Worm (Caenorhabditis elegans) whole organism, L4 larva: ENCODE data around the gene H12D21.10.

Experiments used
- D1046.2 ChIP-seq: fragments of 200-800 bp; sonication (Bioruptor generic); IDR thresholded peaks from 2 replicates; pipeline ENCODE4 v1.3.6; 2022; ENCODE audit warnings: missing genetic modification characterization, missing compliant biosample characterization
- F37D6.2 ChIP-seq: sonication (generic microtip); optimal IDR thresholded peaks from 2 replicates; lab custom pipeline; 2016; ENCODE audit warnings: mild to moderate bottlenecking, missing genetic modification characterization, missing compliant biosample characterization
- R02D3.7 ChIP-seq: fragments of 150-350 bp; sonication (generic microtip); optimal IDR thresholded peaks from 3 replicates; lab custom pipeline; 2014; ENCODE audit warnings: missing biosample characterization, missing genetic modification characterization
- T20F7.1 ChIP-seq: fragments of 200-800 bp; sonication (Bioruptor generic); optimal IDR thresholded peaks from 2 replicates; lab custom pipeline; 2018; ENCODE audit warnings: mild to moderate bottlenecking, missing genetic modification characterization, missing compliant biosample characterization
- T26A8.4 ChIP-seq: fragments of 200-800 bp; sonication (Bioruptor generic); IDR thresholded peaks from 2 replicates; pipeline ENCODE4 v1.3.6; 2022; ENCODE audit warnings: missing genetic modification characterization, missing compliant biosample characterization
- Y105C5A.15 ChIP-seq: fragments of 200-800 bp; sonication (Bioruptor generic); IDR thresholded peaks from 2 replicates; pipeline ENCODE4 v1.3.6; 2022; ENCODE audit warnings: missing genetic modification characterization, missing compliant biosample characterization
- Y48G9A.11 ChIP-seq: fragments of 200-800 bp; sonication (Bioruptor generic); IDR thresholded peaks from 2 replicates; pipeline ENCODE4 v1.3.6; 2022; ENCODE audit warnings: missing genetic modification reagents, missing genetic modification characterization, missing compliant biosample characterization
- Y5F2A.4 ChIP-seq: fragments of 200-800 bp; sonication (Bioruptor generic); optimal IDR thresholded peaks from 2 replicates; lab custom pipeline; 2018; ENCODE audit warnings: mild to moderate bottlenecking, missing genetic modification characterization, missing compliant biosample characterization
- ZK337.2 ChIP-seq: fragments of 200-800 bp; sonication (Bioruptor generic); IDR thresholded peaks from 2 replicates; pipeline ENCODE4 v1.3.6; 2022; ENCODE audit warnings: missing genetic modification reagents, missing genetic modification characterization, missing compliant biosample characterization
- ceh-62 ChIP-seq: sonication (generic microtip); optimal IDR thresholded peaks from 2 replicates; lab custom pipeline; 2017; ENCODE audit warnings: missing biosample characterization, missing genetic modification characterization
- ceh-82 ChIP-seq: sonication (generic microtip); optimal IDR thresholded peaks from 2 replicates; lab custom pipeline; 2017; ENCODE audit warnings: missing biosample characterization, missing genetic modification characterization
- ces-1 ChIP-seq: fragments of 150-350 bp; sonication (generic microtip); optimal IDR thresholded peaks from 4 replicates; lab custom pipeline; 2014; ENCODE audit warnings: missing biosample characterization, missing genetic modification reagents, missing genetic modification characterization
- cey-2 ChIP-seq: sonication (generic microtip); optimal IDR thresholded peaks from 3 replicates; lab custom pipeline; 2017; ENCODE audit warnings: missing genetic modification characterization, mild to moderate bottlenecking, missing compliant biosample characterization, antibody characterized with exemption, borderline replicate concordance; ENCODE audit not compliant: insufficient read depth
- daf-19 ChIP-seq: fragments of 200-800 bp; sonication (Bioruptor generic); conservative IDR thresholded peaks from 2 replicates; pipeline ENCODE4 v1.3.6; 2022; ENCODE audit warnings: missing genetic modification characterization, missing compliant biosample characterization
- dmd-6 ChIP-seq: fragments of 200-800 bp; sonication (Bioruptor generic); IDR thresholded peaks from 2 replicates; pipeline ENCODE4 v1.3.6; 2022; ENCODE audit warnings: missing genetic modification reagents, missing genetic modification characterization, missing compliant biosample characterization
- dmd-8 ChIP-seq: fragments of 200-800 bp; sonication (Bioruptor generic); IDR thresholded peaks from 2 replicates; pipeline ENCODE4 v1.3.6; 2022; ENCODE audit warnings: missing genetic modification characterization, missing compliant biosample characterization
- dpl-1 ChIP-seq: fragments of 150-350 bp; optimal IDR thresholded peaks from 2 replicates; lab custom pipeline; 2014; ENCODE audit warnings: missing biosample characterization, missing genetic modification reagents, missing genetic modification characterization
- duxl-1 ChIP-seq: sonication (generic microtip); optimal IDR thresholded peaks from 2 replicates; lab custom pipeline; 2016; ENCODE audit warnings: mild to moderate bottlenecking, missing genetic modification characterization, moderate library complexity, missing compliant biosample characterization; ENCODE audit not compliant: poor library complexity
- egl-43 ChIP-seq: fragments of 200-800 bp; sonication (Bioruptor generic); IDR thresholded peaks from 2 replicates; pipeline ENCODE4 v1.3.6; 2022; ENCODE audit warnings: missing genetic modification reagents, missing genetic modification characterization, missing compliant biosample characterization
- fkh-10 ChIP-seq: fragments of 150-350 bp; optimal IDR thresholded peaks from 2 replicates; lab custom pipeline; 2014; ENCODE audit warnings: missing biosample characterization, missing genetic modification reagents, missing genetic modification characterization
- fos-1 ChIP-seq: fragments of 150-350 bp; optimal IDR thresholded peaks from 2 replicates; lab custom pipeline; 2014; ENCODE audit warnings: missing biosample characterization, missing genetic modification characterization
- gei-8 ChIP-seq: fragments of 200-800 bp; sonication (Bioruptor generic); optimal IDR thresholded peaks from 2 replicates; lab custom pipeline; 2018; ENCODE audit warnings: mild to moderate bottlenecking, missing genetic modification characterization, missing compliant biosample characterization
- hmg-1.1 ChIP-seq: fragments of 200-800 bp; sonication (Bioruptor generic); IDR thresholded peaks from 2 replicates; pipeline ENCODE4 v1.3.6; 2022; ENCODE audit warnings: missing genetic modification reagents, missing genetic modification characterization, missing compliant biosample characterization
- jun-1 ChIP-seq: fragments of 150-350 bp; optimal IDR thresholded peaks from 2 replicates; lab custom pipeline; 2014; ENCODE audit warnings: missing biosample characterization, missing genetic modification reagents, missing genetic modification characterization
- lim-7 ChIP-seq: fragments of 200-800 bp; sonication (Bioruptor generic); IDR thresholded peaks from 2 replicates; pipeline ENCODE4 v1.3.6; 2022; ENCODE audit warnings: missing genetic modification characterization, missing compliant biosample characterization
- lin-13 ChIP-seq: fragments of 150-350 bp; optimal IDR thresholded peaks from 2 replicates; lab custom pipeline; 2014; ENCODE audit warnings: missing biosample characterization, missing genetic modification reagents, missing genetic modification characterization
- lin-29 ChIP-seq: fragments of 200-800 bp; sonication (Bioruptor generic); IDR thresholded peaks from 2 replicates; pipeline ENCODE4 v1.3.6; 2022; ENCODE audit warnings: missing genetic modification reagents, missing genetic modification characterization, missing compliant biosample characterization
- lin-38 ChIP-seq: fragments of 200-800 bp; sonication (Bioruptor generic); IDR thresholded peaks from 2 replicates; pipeline ENCODE4 v1.3.6; 2022; ENCODE audit warnings: missing genetic modification reagents, missing genetic modification characterization, missing compliant biosample characterization
- lin-39 ChIP-seq: fragments of 150-350 bp; optimal IDR thresholded peaks from 2 replicates; lab custom pipeline; 2014; ENCODE audit warnings: missing biosample characterization, missing genetic modification reagents, missing genetic modification characterization
- lir-3 ChIP-seq: sonication (generic microtip); optimal IDR thresholded peaks from 2 replicates; lab custom pipeline; 2016; ENCODE audit warnings: mild to moderate bottlenecking, missing genetic modification characterization, missing compliant biosample characterization
- lsy-2 ChIP-seq, 2 experiments: fragments of 150-350 bp in 1 of 2; sonication (generic microtip) in 1 of 2; optimal IDR thresholded peaks; 2 replicates each; lab custom pipeline; 2014 to 2017; ENCODE audit warnings: missing biosample characterization in 2 of 2, missing genetic modification characterization in 2 of 2
- mes-2 ChIP-seq: sonication (generic microtip); optimal IDR thresholded peaks from 2 replicates; lab custom pipeline; 2016; ENCODE audit warnings: missing genotype, mild to moderate bottlenecking, missing genetic modification characterization, missing compliant biosample characterization; ENCODE audit not compliant: poor library complexity, severe bottlenecking
- nhr-111 ChIP-seq: fragments of 200-800 bp; sonication (Bioruptor generic); optimal IDR thresholded peaks from 2 replicates; lab custom pipeline; 2018; ENCODE audit warnings: mild to moderate bottlenecking, missing genetic modification characterization, missing compliant biosample characterization
- nhr-237 ChIP-seq: sonication (generic microtip); optimal IDR thresholded peaks from 2 replicates; lab custom pipeline; 2017; ENCODE audit warnings: missing biosample characterization, missing genetic modification characterization
- nhr-28 ChIP-seq: fragments of 150-350 bp; optimal IDR thresholded peaks from 2 replicates; lab custom pipeline; 2014; ENCODE audit warnings: missing biosample characterization, missing genetic modification characterization
- nhr-42 ChIP-seq: fragments of 200-800 bp; sonication (Bioruptor generic); IDR thresholded peaks from 2 replicates; pipeline ENCODE4 v1.3.6; 2022; ENCODE audit warnings: missing genetic modification characterization, missing compliant biosample characterization
- nhr-76 ChIP-seq: fragments of 150-350 bp; optimal IDR thresholded peaks from 2 replicates; lab custom pipeline; 2014; ENCODE audit warnings: missing biosample characterization, missing genetic modification characterization
- nhr-77 ChIP-seq: fragments of 150-350 bp; optimal IDR thresholded peaks from 2 replicates; lab custom pipeline; 2014; ENCODE audit warnings: missing biosample characterization, missing genetic modification characterization
- php-3 ChIP-seq: fragments of 200-800 bp; sonication (Bioruptor generic); IDR thresholded peaks from 2 replicates; pipeline ENCODE4 v1.3.6; 2022; ENCODE audit warnings: missing genetic modification reagents, missing genetic modification characterization, missing compliant biosample characterization
- pqm-1 ChIP-seq: sonication (generic microtip); optimal IDR thresholded peaks from 2 replicates; lab custom pipeline; 2017; ENCODE audit warnings: missing biosample characterization, missing genetic modification characterization
- set-16 ChIP-seq: fragments of 200-800 bp; sonication (Bioruptor generic); IDR thresholded peaks from 2 replicates; pipeline ENCODE4 v1.3.6; 2022; ENCODE audit warnings: missing genetic modification reagents, missing genetic modification characterization, missing compliant biosample characterization
- spr-3 ChIP-seq: fragments of 200-800 bp; sonication (Bioruptor generic); optimal IDR thresholded peaks from 2 replicates; lab custom pipeline; 2018; ENCODE audit warnings: mild to moderate bottlenecking, missing genetic modification characterization, missing compliant biosample characterization
- tag-97 ChIP-seq: fragments of 200-800 bp; sonication (Bioruptor generic); IDR thresholded peaks from 2 replicates; pipeline ENCODE4 v1.3.6; 2022; ENCODE audit warnings: missing genetic modification characterization, missing compliant biosample characterization
- tra-1 ChIP-seq: fragments of 200-800 bp; sonication (Bioruptor generic); IDR thresholded peaks from 2 replicates; pipeline ENCODE4 v1.3.6; 2022; ENCODE audit warnings: missing genetic modification reagents, missing genetic modification characterization, missing compliant biosample characterization
- unc-39 ChIP-seq: sonication (generic microtip); optimal IDR thresholded peaks from 2 replicates; lab custom pipeline; 2017; ENCODE audit warnings: missing biosample characterization, missing genetic modification characterization
- unc-62 ChIP-seq, 3 experiments: fragments of 150-350 bp in 1 of 3; sonication (generic microtip); optimal IDR thresholded peaks in 2 of 3; peaks in 1 of 3; 1 replicate in 1 of 3; 2 replicates in 2 of 3; lab custom pipeline; 2014 to 2017; ENCODE audit warnings: missing biosample characterization in 3 of 3, missing genetic modification characterization in 3 of 3, missing genetic modification reagents in 3 of 3, missing genotype in 1 of 3
- vab-7 ChIP-seq: fragments of 200-800 bp; sonication (Bioruptor generic); IDR thresholded peaks from 2 replicates; pipeline ENCODE4 v1.3.6; 2022; ENCODE audit warnings: missing genetic modification reagents, missing genetic modification characterization, missing compliant biosample characterization
- zag-1 ChIP-seq: fragments of 150-350 bp; optimal IDR thresholded peaks from 2 replicates; lab custom pipeline; 2014; ENCODE audit warnings: missing biosample characterization, missing genetic modification characterization
- zfp-3 ChIP-seq: fragments of 200-800 bp; sonication (Bioruptor generic); conservative IDR thresholded peaks from 2 replicates; pipeline ENCODE4 v1.3.6; 2022; ENCODE audit warnings: missing genetic modification reagents, missing genetic modification characterization, missing compliant biosample characterization
- zip-11 ChIP-seq: fragments of 200-800 bp; sonication (Bioruptor generic); IDR thresholded peaks from 2 replicates; pipeline ENCODE4 v1.3.6; 2022; ENCODE audit warnings: missing genetic modification characterization, missing compliant biosample characterization
- zip-2 ChIP-seq: fragments of 150-350 bp; optimal IDR thresholded peaks from 2 replicates; lab custom pipeline; 2014; ENCODE audit warnings: missing biosample characterization, missing genetic modification characterization
- ztf-11 ChIP-seq: fragments of 150-350 bp; optimal IDR thresholded peaks from 2 replicates; lab custom pipeline; 2014; ENCODE audit warnings: missing biosample characterization, missing genetic modification characterization
- ztf-7 ChIP-seq: fragments of 150-350 bp; optimal IDR thresholded peaks from 2 replicates; lab custom pipeline; 2014; ENCODE audit warnings: missing biosample characterization, missing genetic modification characterization

H12D21.10 gene

ce11 chrV:14895557-14895956 lies 4.0 kb upstream of the H12D21.10 start, which contains the start of gene mpst-3 (continued):
- TF ChIP-seq cey-2 (tag; lab: Kevin White, UChicago) (no peak), dpl-1 (GFP tag; lab: Kevin White, UChicago) (no peak), lin-39 (tag; lab: Kevin White, UChicago) (no peak), egl-43 (no peak), nhr-237 (tag; lab: Kevin White, UChicago) (no peak), zag-1 (tag; lab: Kevin White, UChicago) (no peak), tag-97 (no peak), Y105C5A.15 (no peak), Y48G9A.11 (GFP tag; lab: Robert Waterston, UW) (no peak), php-3 (GFP tag; lab: Robert Waterston, UW) (peak; percentile 87), zip-2 (tag; lab: Kevin White, UChicago) (no peak), fkh-10 (GFP tag; lab: Kevin White, UChicago) (no peak), tra-1 (no peak), zip-11 (GFP tag; lab: Robert Waterston, UW) (no peak), unc-62 (GFP tag; optimal IDR thresholded peaks at IDR 0.05 in 1 of 2; lab: Kevin White, UChicago) (no peak), unc-62 (tag; optimal IDR thresholded peaks at IDR 0.05; lab: Kevin White, UChicago) (no peak), lsy-2 (tag; optimal IDR thresholded peaks at IDR 0.05; lab: Kevin White, UChicago) (no peak), jun-1 (tag; lab: Kevin White, UChicago) (no peak), lir-3 (tag; lab: Kevin White, UChicago) (no peak), R02D3.7 (no peak), nhr-111 (GFP tag; lab: Kevin White, UChicago) (no peak), Y5F2A.4 (no peak), dmd-8 (GFP tag; lab: Robert Waterston, UW) (no peak), lin-13 (GFP tag; lab: Kevin White, UChicago) (no peak), nhr-76 (tag; lab: Kevin White, UChicago) (no peak), nhr-77 (tag; lab: Kevin White, UChicago) (peak; percentile 22), lim-7 (no peak), ceh-62 (tag; lab: Kevin White, UChicago) (no peak), lin-38 (GFP tag; lab: Robert Waterston, UW) (no peak), hmg-1.1 (GFP tag; lab: Robert Waterston, UW) (no peak), T20F7.1 (GFP tag; lab: Kevin White, UChicago) (no peak), spr-3 (GFP tag; lab: Kevin White, UChicago) (no peak), ces-1 (GFP tag; lab: Kevin White, UChicago) (no peak), T26A8.4 (no peak), pqm-1 (tag; lab: Kevin White, UChicago) (peak; percentile 86), ztf-7 (tag; lab: Kevin White, UChicago) (no peak), fos-1 (no peak), ZK337.2 (GFP tag; lab: Robert Waterston, UW) (no peak), nhr-28 (peak; percentile 73), gei-8 (GFP tag; lab: Kevin White, UChicago) (no peak), ceh-82 (tag; lab: Kevin White, UChicago) (no peak), duxl-1 (tag; lab: Kevin White, UChicago) (no peak), vab-7 (no peak), unc-39 (tag; lab: Kevin White, UChicago) (no peak), set-16 (GFP tag; lab: Robert Waterston, UW) (no peak), D1046.2 (no peak), nhr-42 (GFP tag; lab: Robert Waterston, UW) (no peak), zfp-3 (GFP tag; lab: Robert Waterston, UW) (no peak), ztf-11 (tag; lab: Kevin White, UChicago) (no peak), F37D6.2 (tag; lab: Kevin White, UChicago) (no peak), daf-19 (GFP tag; lab: Robert Waterston, UW) (no peak), dmd-6 (GFP tag; lab: Robert Waterston, UW) (peak; percentile 83), lin-29 (GFP tag; lab: Robert Waterston, UW) (no peak), mes-2 (peak; percentile 39)
